Fruit fly (Drosophila melanogaster) whole organism, pupa: ENCODE results near the gene Vps36.

Source experiments
- CG10348 ChIP-seq: fragments of 200-800 bp; sonication (Bioruptor generic); IDR thresholded peaks from 2 replicates; pipeline ENCODE4 v1.3.6; 2022; ENCODE audit warnings: missing biosample characterization, missing genetic modification characterization
- CG12605 ChIP-seq: fragments of 200-800 bp; sonication (Bioruptor generic); IDR thresholded peaks from 2 replicates; pipeline ENCODE4 v1.3.6; 2022; ENCODE audit warnings: missing biosample characterization, missing genetic modification characterization
- CG13204 ChIP-seq: fragments of 200-800 bp; sonication (Bioruptor generic); optimal IDR thresholded peaks from 2 replicates; lab custom pipeline; 2018; ENCODE audit warnings: missing biosample characterization, mild to moderate bottlenecking, missing genetic modification characterization, moderate library complexity
- CG14655 ChIP-seq: fragments of 200-800 bp; sonication (Bioruptor generic); optimal IDR thresholded peaks from 3 replicates; lab custom pipeline; 2017; ENCODE audit warnings: mild to moderate bottlenecking, missing biosample characterization, missing genetic modification reagents, missing genetic modification characterization
- CG15710 ChIP-seq: fragments of 200-800 bp; sonication (Bioruptor generic); optimal IDR thresholded peaks from 2 replicates; lab custom pipeline; 2018; ENCODE audit warnings: missing biosample characterization, mild to moderate bottlenecking, missing genetic modification characterization, moderate library complexity
- CG17806 ChIP-seq: fragments of 200-800 bp; sonication (Bioruptor generic); optimal IDR thresholded peaks from 2 replicates; lab custom pipeline; 2018; ENCODE audit warnings: missing biosample characterization, mild to moderate bottlenecking, missing genetic modification characterization, moderate library complexity
- CG32121 ChIP-seq: fragments of 200-800 bp; sonication (Bioruptor generic); IDR thresholded peaks from 2 replicates; pipeline ENCODE4 v1.3.6; 2022; ENCODE audit warnings: missing biosample characterization, missing genetic modification characterization
- CG34367 ChIP-seq: fragments of 200-800 bp; sonication (Bioruptor generic); optimal IDR thresholded peaks from 2 replicates; lab custom pipeline; 2018; ENCODE audit warnings: missing biosample characterization, mild to moderate bottlenecking, missing genetic modification characterization
- CG4496 ChIP-seq: fragments of 200-800 bp; sonication (Bioruptor generic); IDR thresholded peaks from 3 replicates; pipeline ENCODE4 v1.3.6; 2022; ENCODE audit warnings: missing biosample characterization, missing genetic modification characterization
- CG8159 ChIP-seq: fragments of 200-800 bp; sonication (Bioruptor generic); optimal IDR thresholded peaks from 3 replicates; lab custom pipeline; 2018; ENCODE audit warnings: missing biosample characterization, mild to moderate bottlenecking, missing genetic modification characterization, moderate library complexity
- CG8301 ChIP-seq: fragments of 200-800 bp; sonication (Bioruptor generic); optimal IDR thresholded peaks from 2 replicates; lab custom pipeline; 2018; ENCODE audit warnings: missing biosample characterization, mild to moderate bottlenecking, missing genetic modification characterization
- CG9948 ChIP-seq: fragments of 200-800 bp; sonication (Bioruptor generic); optimal IDR thresholded peaks from 2 replicates; lab custom pipeline; 2018; ENCODE audit warnings: missing biosample characterization, mild to moderate bottlenecking, missing genetic modification characterization, moderate library complexity
- D1 ChIP-seq: fragments of 200-800 bp; sonication (Bioruptor generic); optimal IDR thresholded peaks from 2 replicates; lab custom pipeline; 2018; ENCODE audit warnings: missing biosample characterization, mild to moderate bottlenecking, missing genetic modification characterization, moderate library complexity
- EcR ChIP-seq: fragments of 200-800 bp; sonication (Bioruptor generic); optimal IDR thresholded peaks from 3 replicates; lab custom pipeline; 2019; ENCODE audit warnings: missing biosample characterization, missing genetic modification characterization, mild to moderate bottlenecking, moderate library complexity, missing genetic modification reagents
- Ets98B ChIP-seq: fragments of 200-800 bp; sonication (Bioruptor generic); IDR thresholded peaks from 2 replicates; pipeline ENCODE4 v1.3.6; 2022; ENCODE audit warnings: missing biosample characterization, missing genetic modification characterization
- Pif1A ChIP-seq: fragments of 200-800 bp; sonication (Bioruptor generic); optimal IDR thresholded peaks from 3 replicates; lab custom pipeline; 2016; ENCODE audit warnings: missing biosample characterization, missing genetic modification characterization
- Pif1B ChIP-seq: fragments of 200-800 bp; sonication (Bioruptor generic); optimal IDR thresholded peaks from 3 replicates; lab custom pipeline; 2016; ENCODE audit warnings: missing biosample characterization, missing genetic modification characterization
- Snoo ChIP-seq: fragments of 200-800 bp; sonication (Bioruptor generic); optimal IDR thresholded peaks from 3 replicates; lab custom pipeline; 2017; ENCODE audit warnings: missing biosample characterization, mild to moderate bottlenecking, missing genetic modification characterization, inconsistent platforms
- fd96Ca ChIP-seq: fragments of 200-800 bp; sonication (Bioruptor generic); IDR thresholded peaks from 3 replicates; pipeline ENCODE4 v1.3.6; 2022; ENCODE audit warnings: missing biosample characterization, missing genetic modification characterization
- gl ChIP-seq: fragments of 200-800 bp; sonication (Bioruptor generic); optimal IDR thresholded peaks from 2 replicates; lab custom pipeline; 2018; ENCODE audit warnings: missing biosample characterization, mild to moderate bottlenecking, missing genetic modification characterization
- rn ChIP-seq: fragments of 200-800 bp; sonication (Bioruptor generic); IDR thresholded peaks from 2 replicates; pipeline ENCODE4 v1.3.6; 2022; ENCODE audit warnings: missing biosample characterization, missing genetic modification characterization

Gene Vps36

DNA sequence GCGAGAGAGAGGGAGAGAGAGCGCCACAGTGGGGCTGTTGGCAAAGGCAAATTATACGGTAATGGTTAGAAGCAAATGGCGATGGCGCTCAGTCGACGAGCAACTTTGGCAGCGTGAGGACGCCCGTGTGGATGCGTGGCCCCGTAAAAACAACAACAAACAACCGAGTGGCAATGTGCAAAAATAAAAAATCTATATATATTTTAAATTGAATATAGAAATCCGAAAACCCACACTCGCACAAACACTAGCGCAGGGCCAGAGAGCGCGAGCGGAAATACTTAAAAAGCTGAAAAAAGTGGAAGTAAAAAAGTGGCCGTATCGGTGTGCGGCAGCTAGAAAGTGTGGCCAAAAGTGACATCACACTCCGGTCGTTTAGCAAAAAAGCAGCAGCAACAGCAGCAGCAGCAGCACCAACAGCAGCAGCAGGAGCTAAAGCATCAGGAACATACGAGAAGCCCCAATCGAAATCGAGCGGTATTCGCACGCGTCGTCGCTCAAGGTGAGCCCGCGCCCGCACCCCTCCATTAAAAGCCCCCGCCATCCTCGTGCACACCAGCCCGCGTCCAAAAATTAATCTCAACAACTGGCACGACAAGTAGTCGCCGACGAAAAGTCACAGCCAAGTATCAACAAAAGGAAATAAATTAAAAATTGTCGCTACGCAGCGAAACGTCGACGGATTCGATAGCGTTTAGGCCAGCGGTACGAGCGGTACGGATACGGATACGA is 35.3 kb downstream of the Vps36 start, which contains the start of gene stv:
TSS of gene stv (plus strand) at position 89 of the 732 bp plus-strand sequence.
- TF ChIP-seq fd96Ca (GFP tag; lab: Robert Waterston, UW) (peak; percentile 11; the same call in 1 of the 3 replicates), Ets98B (peak; percentile 9; the same call in 1 of the 2 replicates), CG12605 (GFP tag; lab: Robert Waterston, UW) (no peak)

DNA sequence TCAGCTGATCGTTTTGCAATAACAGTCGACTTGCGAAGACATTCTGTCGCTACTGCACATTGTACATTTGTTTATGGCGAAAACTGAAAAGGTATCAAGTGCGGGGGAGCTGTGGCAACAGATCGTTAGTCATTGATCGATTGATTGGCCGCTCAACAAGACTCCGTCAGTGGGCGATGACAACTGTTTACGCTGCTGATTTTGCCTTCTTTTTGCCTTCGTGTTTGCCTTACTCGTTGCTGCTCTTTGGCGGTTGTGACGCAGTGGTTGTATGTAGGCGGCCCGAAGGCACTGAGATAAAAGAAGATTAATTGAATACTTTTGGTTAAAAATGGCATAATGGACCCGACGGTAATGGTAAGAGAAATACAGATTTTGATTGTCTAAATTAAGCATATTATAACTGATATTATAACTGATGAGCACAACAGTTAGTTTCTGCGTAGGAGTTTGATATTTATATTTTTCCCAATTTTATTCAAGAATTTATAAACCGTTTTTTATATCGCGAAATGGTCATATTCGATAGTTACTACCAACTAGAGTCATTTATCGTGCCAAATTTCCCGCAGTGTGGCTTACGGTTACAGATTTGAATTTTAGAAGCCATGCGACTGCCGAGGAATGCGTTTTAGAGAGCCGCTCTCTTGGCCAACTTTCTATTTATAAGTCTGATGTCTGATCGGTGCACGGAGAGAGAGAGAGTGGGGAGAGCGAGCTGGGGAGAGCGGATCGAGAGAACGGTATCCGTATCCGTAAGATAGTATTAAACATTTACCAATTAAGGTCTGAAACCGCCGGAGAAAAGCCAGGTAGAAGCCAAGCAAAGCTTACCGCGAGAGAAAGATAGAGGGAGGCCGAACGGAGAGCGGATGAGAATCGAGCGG is 36.1 kb downstream of the Vps36 start:
- TF ChIP-seq Pif1B (peak; percentile 81), Ets98B (peak; percentile 90), CG15710 (tag; lab: Kevin White, UChicago) (peak; percentile 93), rn (peak; percentile 87), fd96Ca (GFP tag; lab: Robert Waterston, UW) (peak; percentile 86), D1 (peak; percentile 92), CG32121 (peak; percentile 94), Snoo (tag; lab: Kevin White, UChicago) (peak; percentile 79), CG13204 (GFP tag; lab: Kevin White, UChicago) (peak; percentile 60), CG17806 (peak; percentile 89), CG4496 (GFP tag; lab: Robert Waterston, UW) (peak; percentile 88), Pif1A (GFP tag; lab: Kevin White, UChicago) (peak; percentile 88), CG12605 (GFP tag; lab: Robert Waterston, UW) (peak; percentile 75), CG10348 (peak; percentile 71), gl (tag; lab: Kevin White, UChicago) (peak; percentile 72), CG9948 (tag; lab: Kevin White, UChicago) (peak; percentile 95), CG8301 (tag; lab: Kevin White, UChicago) (peak; percentile 97), EcR (no peak), CG34367 (tag; lab: Kevin White, UChicago) (peak; percentile 91), CG8159 (tag; lab: Kevin White, UChicago) (peak; percentile 90), CG14655 (GFP tag; lab: Kevin White, UChicago) (peak; percentile 97)

DNA sequence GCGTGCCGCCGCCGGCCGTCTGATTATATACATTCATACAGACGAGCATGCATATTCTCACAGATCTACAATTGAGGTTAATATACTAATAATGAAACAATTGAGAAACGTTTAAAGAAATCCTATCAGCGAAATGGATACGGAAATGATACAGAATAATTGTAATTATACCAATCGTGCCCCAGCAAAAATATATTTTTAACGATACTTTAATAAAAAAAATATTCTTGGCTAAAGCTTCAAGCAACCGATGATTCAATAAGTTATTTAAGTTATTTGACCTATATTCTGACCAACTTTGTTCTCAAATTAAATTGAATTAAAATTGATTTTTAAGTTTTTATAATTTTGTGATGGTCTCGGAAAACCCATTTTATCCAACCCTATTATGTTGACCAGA is 36.8 kb downstream of the Vps36 start:
- TF ChIP-seq Pif1A (GFP tag; lab: Kevin White, UChicago) (no peak), CG12605 (GFP tag; lab: Robert Waterston, UW) (peak; percentile 18; the same call in 1 of the 2 replicates), Ets98B (no peak), gl (tag; lab: Kevin White, UChicago) (no peak), Snoo (tag; lab: Kevin White, UChicago) (no peak), CG8301 (tag; lab: Kevin White, UChicago) (peak; percentile 15), CG17806 (no peak), D1 (no peak), Pif1B (no peak), CG8159 (tag; lab: Kevin White, UChicago) (no peak), CG9948 (tag; lab: Kevin White, UChicago) (no peak)

DNA sequence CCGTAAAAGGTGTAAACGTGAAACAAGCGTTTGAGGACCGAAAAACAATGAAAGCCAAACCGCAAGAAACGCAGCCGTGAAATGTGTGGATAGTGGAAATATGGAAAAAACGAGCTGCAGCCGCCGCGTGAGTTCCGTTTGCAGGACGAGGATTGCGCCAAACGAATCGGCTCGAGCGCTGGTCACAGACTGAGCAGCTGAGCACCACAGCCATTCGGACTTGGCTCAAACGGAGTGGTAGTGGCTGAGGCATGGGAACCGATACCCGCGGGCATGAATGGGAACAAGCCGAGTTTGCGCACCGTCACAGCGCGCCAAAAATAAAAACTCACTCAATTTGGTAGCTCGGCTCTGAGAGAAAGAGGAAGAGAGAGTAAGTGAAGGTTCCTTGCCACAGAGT is 38.3 kb downstream of the Vps36 start, which contains the start of gene CG10089:
TSS of gene CG10089 (minus strand) at position 181 of the 400 bp plus-strand sequence.
- no peak for TF ChIP-seq CG34367 (tag; lab: Kevin White, UChicago)
- no peak for TF ChIP-seq CG10348
- no peak for TF ChIP-seq CG15710 (tag; lab: Kevin White, UChicago)
- no peak for TF ChIP-seq gl (tag; lab: Kevin White, UChicago)
- TF ChIP-seq CG12605 (GFP tag; lab: Robert Waterston, UW) = no peak
- no peak for TF ChIP-seq Pif1B
- no peak for TF ChIP-seq fd96Ca (GFP tag; lab: Robert Waterston, UW)
- TF ChIP-seq Snoo (tag; lab: Kevin White, UChicago) = no peak
- no peak for TF ChIP-seq EcR
- TF ChIP-seq CG8301 (tag; lab: Kevin White, UChicago) = no peak
- TF ChIP-seq CG17806 = no peak
- TF ChIP-seq CG13204 (GFP tag; lab: Kevin White, UChicago) = no peak
- TF ChIP-seq CG32121 = no peak
